Fruit fly (Drosophila melanogaster): Measurements from ENCODE around the gene Sid.
A peak's percentile ranks its signal among the peaks of the same experiment; 100 is the strongest.

- TF ChIP-seq CG12768 (GFP tag; optimal IDR thresholded peaks at IDR 0.05) (no peak), CG7045 (GFP tag; optimal IDR thresholded peaks at IDR 0.05) (no peak), CG1620 (GFP tag; optimal IDR thresholded peaks at IDR 0.05) (no peak), ovo (GFP tag; optimal IDR thresholded peaks at IDR 0.05) (no peak), cnc (optimal IDR thresholded peaks at IDR 0.05) (no peak), CG11617 (GFP tag; optimal IDR thresholded peaks at IDR 0.05) (no peak), Clk (GFP tag; optimal IDR thresholded peaks at IDR 0.05) (no peak), bab1 (GFP tag; optimal IDR thresholded peaks at IDR 0.05) (peak; percentile 75), CG33017 (tag; optimal IDR thresholded peaks at IDR 0.05) (peak; percentile 10), Hr96 (GFP tag; optimal IDR thresholded peaks at IDR 0.05) (no peak), pad (GFP tag; optimal IDR thresholded peaks at IDR 0.05) (no peak), CG14711 (tag; optimal IDR thresholded peaks at IDR 0.05) (peak; percentile 18), Mnt (GFP tag; optimal IDR thresholded peaks at IDR 0.05) (no peak), cic (GFP tag; optimal IDR thresholded peaks at IDR 0.05) (no peak)
Observed at dm6 chr3R:28633746-28634145, 36.8 kb upstream of the Sid start.

All from whole organism, adult.